Worm (Caenorhabditis elegans): ENCODE results near the gene exos-1.

Gene exos-1

DNA sequence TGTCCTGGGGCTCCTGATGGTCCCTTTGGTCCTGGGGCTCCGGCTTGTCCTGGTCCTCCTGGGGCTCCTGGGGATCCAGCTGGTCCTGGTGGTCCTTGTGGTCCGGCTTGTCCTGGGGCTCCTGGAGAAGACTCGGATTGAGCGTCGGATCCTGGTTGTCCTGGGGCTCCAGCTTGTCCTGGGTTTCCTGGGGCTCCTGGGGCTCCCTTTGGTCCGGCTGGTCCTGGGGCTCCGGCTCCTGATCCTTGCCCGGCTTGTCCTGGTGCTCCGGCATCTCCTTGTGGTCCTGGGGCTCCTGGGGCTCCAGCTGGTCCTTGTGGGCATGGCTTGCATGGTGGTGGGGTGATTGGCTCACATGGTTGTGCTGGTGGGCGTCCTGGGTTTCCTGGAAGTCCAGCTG lies 24.1 kb upstream of the exos-1 start:
- TF ChIP-seq sea-1 (GFP tag; conservative IDR thresholded peaks at IDR 0.05) (0 out of 2 replicates have a peak, but pooled peaks have one; percentile 15), scrt-1 (GFP tag; IDR thresholded peaks at IDR 0.05) (0 out of 2 replicates have a peak, but pooled peaks have one; percentile 30)

DNA sequence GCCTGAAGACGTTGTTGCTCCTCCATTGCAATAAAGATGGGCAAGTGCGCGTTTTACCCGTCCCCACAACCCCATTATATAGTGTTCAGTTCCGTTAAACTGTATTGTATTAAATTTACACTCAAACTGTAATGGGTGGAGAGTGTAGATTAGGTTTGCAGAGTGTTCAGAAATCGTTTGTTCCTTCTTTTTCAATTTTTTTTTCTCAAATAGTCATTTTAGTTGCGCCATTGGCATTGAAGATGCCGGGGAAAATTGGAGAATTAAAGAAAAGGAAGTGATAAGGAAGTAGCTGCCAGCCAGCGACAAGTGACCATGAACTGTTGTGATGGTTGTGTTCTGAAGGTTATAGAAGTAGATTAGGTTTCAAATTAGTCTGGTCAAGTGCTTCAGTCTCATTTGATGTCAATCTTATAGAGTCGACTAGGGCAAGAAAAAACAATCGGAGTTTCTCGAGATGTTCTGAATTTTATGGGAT lies 23.2 kb upstream of the exos-1 start, which contains the start of gene col-93:
Gene col-93, minus strand, starts transcription at position 51 of the 478 bp plus-strand sequence.
- TF ChIP-seq scrt-1 (GFP tag; IDR thresholded peaks at IDR 0.05) (no peak), sea-1 (GFP tag; conservative IDR thresholded peaks at IDR 0.05) (no peak), F13C5.2 (tag; optimal IDR thresholded peaks at IDR 0.05) (no peak), hmbx-1 (tag; optimal IDR thresholded peaks at IDR 0.05) (no peak), tbx-11 (GFP tag; IDR thresholded peaks at IDR 0.05) (no peak), tra-4 (tag; optimal IDR thresholded peaks at IDR 0.05) (no peak)

DNA sequence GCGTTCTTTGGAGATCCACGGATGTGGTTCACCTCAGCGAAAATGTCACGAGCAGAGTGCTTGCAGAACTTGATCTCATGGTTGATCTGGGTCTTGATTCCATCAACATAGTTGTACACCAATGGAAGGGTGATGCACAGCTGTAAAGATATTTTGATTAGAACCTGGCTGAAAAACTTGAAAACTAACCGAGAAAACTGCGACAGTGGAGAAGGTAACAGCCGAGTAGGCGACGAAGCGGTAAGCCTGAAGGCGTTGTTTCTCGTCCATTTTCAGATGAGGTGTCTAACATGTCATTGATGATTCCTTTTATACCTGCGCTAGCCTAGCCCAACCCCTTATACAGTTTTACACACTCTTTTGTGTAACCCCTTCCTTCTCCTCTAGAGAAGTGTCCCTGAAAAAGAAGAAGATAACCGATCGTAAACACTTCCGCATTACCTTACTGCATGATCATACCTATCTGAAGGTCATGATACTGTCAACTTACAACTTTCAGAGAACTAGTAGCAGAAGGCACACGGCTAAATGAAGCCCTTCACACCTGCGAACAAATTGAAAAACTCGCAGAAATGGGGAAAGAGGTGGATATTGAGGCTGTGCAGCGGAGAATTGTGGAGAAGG lies 21.2 kb upstream of the exos-1 start, which contains the start of gene col-94:
Gene col-94, minus strand, starts transcription at position 313 of the 624 bp plus-strand sequence.
- TF ChIP-seq ets-7 (tag; optimal IDR thresholded peaks at IDR 0.05) = no peak
- no peak for TF ChIP-seq ceh-13 (GFP tag; optimal IDR thresholded peaks at IDR 0.05)
- TF ChIP-seq hnd-1 (tag; optimal IDR thresholded peaks at IDR 0.05) = no peak
- TF ChIP-seq hmbx-1 (tag; optimal IDR thresholded peaks at IDR 0.05) = no peak
- TF ChIP-seq sea-1 (GFP tag; conservative IDR thresholded peaks at IDR 0.05) = no peak
- TF ChIP-seq pes-1 (GFP tag; IDR thresholded peaks at IDR 0.05) = no peak
- TF ChIP-seq tbx-37 (GFP tag; conservative IDR thresholded peaks at IDR 0.05) = no peak
- TF ChIP-seq aly-1 (tag; optimal IDR thresholded peaks at IDR 0.05) = no peak
- no peak for TF ChIP-seq ama-1 (optimal IDR thresholded peaks at IDR 0.05)
- TF ChIP-seq hmg-4 (GFP tag; optimal IDR thresholded peaks at IDR 0.05) = no peak
- TF ChIP-seq scrt-1 (GFP tag; IDR thresholded peaks at IDR 0.05) = no peak
- no peak for TF ChIP-seq ceh-36 (tag; optimal IDR thresholded peaks at IDR 0.05)
- no peak for TF ChIP-seq flt-1 (GFP tag; IDR thresholded peaks at IDR 0.05)
- no peak for TF ChIP-seq F13C5.2 (tag; optimal IDR thresholded peaks at IDR 0.05)
- TF ChIP-seq tbx-11 (GFP tag; IDR thresholded peaks at IDR 0.05) = no peak
- no peak for TF ChIP-seq B0310.2 (tag; optimal IDR thresholded peaks at IDR 0.05)
- no peak for TF ChIP-seq tra-4 (tag; optimal IDR thresholded peaks at IDR 0.05)

DNA sequence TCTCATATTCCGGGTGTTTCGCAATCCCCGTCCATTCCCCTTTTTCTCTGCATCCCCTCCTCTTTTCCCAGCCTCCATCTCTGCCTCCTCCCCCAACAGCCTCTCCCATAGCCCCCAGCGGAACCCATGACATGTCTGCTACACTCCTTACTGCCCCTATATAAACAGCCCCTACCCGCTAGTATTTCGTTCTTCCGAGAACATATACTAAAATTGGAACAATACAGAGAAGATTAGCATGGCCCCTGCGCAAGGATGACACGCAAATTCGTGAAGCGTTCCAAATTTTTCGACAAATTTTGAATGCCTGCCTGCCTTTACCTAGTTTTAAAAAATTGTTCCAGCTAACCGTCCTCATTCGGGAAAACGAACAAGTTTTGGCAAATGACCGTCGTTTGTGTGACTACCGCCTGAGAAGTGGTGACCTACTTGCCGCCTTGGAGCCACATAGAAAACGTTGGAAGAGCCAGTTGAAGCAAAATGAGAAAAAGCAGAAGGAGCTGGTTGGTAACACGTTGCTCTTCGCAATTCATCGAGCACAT lies 19.3 kb upstream of the exos-1 start:
- TF ChIP-seq ama-1 (optimal IDR thresholded peaks at IDR 0.05) (no peak), tra-4 (tag; optimal IDR thresholded peaks at IDR 0.05) (peak; percentile 90), scrt-1 (GFP tag; IDR thresholded peaks at IDR 0.05) (peak; percentile 96), hnd-1 (tag; optimal IDR thresholded peaks at IDR 0.05) (peak; percentile 82), tbx-11 (GFP tag; IDR thresholded peaks at IDR 0.05) (peak; percentile 94), ets-7 (tag; optimal IDR thresholded peaks at IDR 0.05) (peak; percentile 84), sea-1 (GFP tag; conservative IDR thresholded peaks at IDR 0.05) (peak; percentile 95), hmbx-1 (tag; optimal IDR thresholded peaks at IDR 0.05) (peak; percentile 84), pes-1 (GFP tag; IDR thresholded peaks at IDR 0.05) (peak; percentile 93), ceh-36 (tag; optimal IDR thresholded peaks at IDR 0.05) (peak; percentile 93), ceh-13 (GFP tag; optimal IDR thresholded peaks at IDR 0.05) (peak; percentile 87), aly-1 (tag; optimal IDR thresholded peaks at IDR 0.05) (peak; percentile 96), flt-1 (GFP tag; IDR thresholded peaks at IDR 0.05) (peak; percentile 86), F13C5.2 (tag; optimal IDR thresholded peaks at IDR 0.05) (peak; percentile 97), tbx-37 (GFP tag; conservative IDR thresholded peaks at IDR 0.05) (peak; percentile 89), B0310.2 (tag; optimal IDR thresholded peaks at IDR 0.05) (peak; percentile 94), hmg-4 (GFP tag; optimal IDR thresholded peaks at IDR 0.05) (peak; percentile 99)

DNA sequence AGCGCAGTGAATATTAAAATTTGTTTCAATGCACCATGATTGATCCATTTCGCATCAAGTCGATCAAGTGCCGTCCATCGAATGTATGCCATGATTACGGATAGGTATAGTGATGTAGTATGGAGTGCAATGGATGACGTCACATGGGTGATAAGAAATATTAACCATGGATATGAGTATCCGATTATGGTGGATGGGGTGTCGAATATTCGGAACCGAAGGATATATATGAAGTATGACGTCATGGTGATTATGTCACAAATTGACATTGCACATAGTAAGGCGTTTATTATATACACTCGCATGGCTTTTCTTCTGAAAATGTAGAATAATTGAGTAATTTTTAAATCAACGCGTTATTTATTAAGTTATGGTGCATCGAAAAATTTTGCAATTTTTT lies 14.8 kb upstream of the exos-1 start:
- no peak for TF ChIP-seq B0310.2 (tag; optimal IDR thresholded peaks at IDR 0.05)

DNA sequence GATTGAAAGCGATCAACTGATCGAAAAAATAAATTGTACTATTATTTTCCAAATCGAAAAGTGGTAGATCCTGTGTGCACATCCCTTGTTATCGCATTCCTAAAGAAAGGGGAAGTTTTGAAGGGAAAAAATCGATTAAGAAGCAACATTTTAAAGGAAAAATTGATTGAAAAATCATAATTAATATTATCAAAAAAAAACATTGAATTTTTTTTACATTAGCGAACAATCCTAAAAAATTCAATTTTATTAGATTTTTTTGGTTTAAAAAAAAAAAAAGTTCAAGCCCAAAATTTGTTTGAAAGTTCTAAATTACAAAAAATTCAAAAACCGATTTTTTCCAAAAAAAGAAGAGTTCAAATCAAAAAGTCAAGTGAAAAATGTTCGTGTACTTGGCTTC lies 13.7 kb upstream of the exos-1 start, which contains the start of gene dmsr-5:
Gene dmsr-5, minus strand, starts transcription at position 101 of the 400 bp plus-strand sequence.
- TF ChIP-seq flt-1 (GFP tag; IDR thresholded peaks at IDR 0.05) (no peak), aly-1 (tag; optimal IDR thresholded peaks at IDR 0.05) (no peak), scrt-1 (GFP tag; IDR thresholded peaks at IDR 0.05) (no peak), hmbx-1 (tag; optimal IDR thresholded peaks at IDR 0.05) (no peak), ceh-36 (tag; optimal IDR thresholded peaks at IDR 0.05) (no peak), ets-7 (tag; optimal IDR thresholded peaks at IDR 0.05) (no peak), ceh-13 (GFP tag; optimal IDR thresholded peaks at IDR 0.05) (no peak), tbx-37 (GFP tag; conservative IDR thresholded peaks at IDR 0.05) (no peak), tbx-11 (GFP tag; IDR thresholded peaks at IDR 0.05) (no peak), B0310.2 (tag; optimal IDR thresholded peaks at IDR 0.05) (no peak)

DNA sequence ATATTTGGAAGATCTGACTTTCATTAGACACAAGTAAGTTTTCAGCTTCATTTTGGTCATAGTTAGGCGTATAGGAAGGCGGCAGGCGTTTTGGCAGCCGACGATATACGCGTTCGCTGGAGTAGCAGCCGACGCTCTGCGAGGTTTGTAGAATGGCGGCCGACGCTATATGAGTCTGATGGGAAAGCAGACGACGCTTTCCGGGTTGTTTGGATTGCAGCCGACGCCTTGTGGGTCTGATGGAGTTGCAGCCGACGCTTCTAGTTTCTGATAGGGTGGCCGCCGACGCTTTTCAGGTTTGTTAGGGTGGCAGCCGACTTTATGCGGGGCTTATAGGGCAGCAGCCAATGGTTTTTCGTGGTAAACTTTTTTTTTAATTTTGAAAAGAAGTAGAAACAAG lies 6.0 kb upstream of the exos-1 start:
- TF ChIP-seq scrt-1 (GFP tag; IDR thresholded peaks at IDR 0.05) (no peak), F13C5.2 (tag; optimal IDR thresholded peaks at IDR 0.05) (no peak), hmbx-1 (tag; optimal IDR thresholded peaks at IDR 0.05) (no peak), ama-1 (optimal IDR thresholded peaks at IDR 0.05) (no peak), sea-1 (GFP tag; conservative IDR thresholded peaks at IDR 0.05) (no peak), flt-1 (GFP tag; IDR thresholded peaks at IDR 0.05) (no peak), ets-7 (tag; optimal IDR thresholded peaks at IDR 0.05) (no peak), hnd-1 (tag; optimal IDR thresholded peaks at IDR 0.05) (no peak), pes-1 (GFP tag; IDR thresholded peaks at IDR 0.05) (no peak), tra-4 (tag; optimal IDR thresholded peaks at IDR 0.05) (no peak), ceh-13 (GFP tag; optimal IDR thresholded peaks at IDR 0.05) (no peak), tbx-11 (GFP tag; IDR thresholded peaks at IDR 0.05) (no peak), ceh-36 (tag; optimal IDR thresholded peaks at IDR 0.05) (no peak), tbx-37 (GFP tag; conservative IDR thresholded peaks at IDR 0.05) (no peak), hmg-4 (GFP tag; optimal IDR thresholded peaks at IDR 0.05) (no peak), B0310.2 (tag; optimal IDR thresholded peaks at IDR 0.05) (no peak)

Measured in whole organism, early embryonic.